Worm (Caenorhabditis elegans): ENCODE results near the gene T04F8.3.

DNA sequence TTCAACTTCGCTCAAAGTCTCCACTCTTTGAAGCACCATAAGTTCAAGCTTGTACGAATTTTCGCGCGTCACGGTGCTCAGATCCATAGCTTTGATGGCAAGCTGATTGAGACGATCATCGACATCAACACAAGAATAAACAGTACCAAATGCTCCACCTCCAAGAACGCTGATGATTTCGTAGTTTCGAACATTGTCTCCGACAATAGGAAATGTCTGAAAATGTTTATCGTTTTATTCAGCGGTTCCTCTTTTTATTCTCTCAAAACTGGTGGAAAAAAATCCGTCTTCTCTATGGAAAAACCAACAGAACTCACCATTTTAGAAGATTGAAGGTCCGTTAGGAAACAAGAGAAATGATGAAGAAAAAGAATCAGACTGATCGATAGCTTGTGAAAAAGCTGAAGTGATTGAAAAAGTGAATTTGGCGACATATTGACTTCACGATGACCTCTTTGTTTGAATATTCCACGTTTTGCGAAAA, 29.4 kb downstream of the T04F8.3 start, which contains the start of gene C44C10.7:
- no peak for TF ChIP-seq nfya-1 (tag; optimal IDR thresholded peaks at IDR 0.05; ENCODE audit: borderline replicate concordance, insufficient read depth)
- TF ChIP-seq attf-3 (GFP tag; conservative IDR thresholded peaks at IDR 0.05), result no peak
- no peak for TF ChIP-seq snpc-1.3 (tag; optimal IDR thresholded peaks at IDR 0.05; ENCODE audit: insufficient read depth)
- no peak for TF ChIP-seq ztf-6 (GFP tag; IDR thresholded peaks at IDR 0.05)
- no peak for TF ChIP-seq C06A6.2 (GFP tag; conservative IDR thresholded peaks at IDR 0.05)
- TF ChIP-seq ztf-3 (GFP tag; optimal IDR thresholded peaks at IDR 0.05), result no peak
- TF ChIP-seq nhr-90 (tag; optimal IDR thresholded peaks at IDR 0.05), result no peak
